Worm (Caenorhabditis elegans) whole organism, L4 larva: ENCODE measurements around the gene C34F11.1.
A peak's percentile ranks its signal among the peaks of the same experiment; 100 is the strongest.

Experiments
- F10B5.3 ChIP-seq: sonication (generic microtip); optimal IDR thresholded peaks from 2 replicates; lab custom pipeline; 2016; ENCODE audit warnings: mild to moderate bottlenecking, missing genetic modification characterization, missing compliant biosample characterization
- R02D3.7 ChIP-seq: fragments of 150-350 bp; sonication (generic microtip); optimal IDR thresholded peaks from 3 replicates; lab custom pipeline; 2014; ENCODE audit warnings: missing biosample characterization, missing genetic modification characterization
- Y105C5A.15 ChIP-seq: fragments of 200-800 bp; sonication (Bioruptor generic); IDR thresholded peaks from 2 replicates; pipeline ENCODE4 v1.3.6; 2022; ENCODE audit warnings: missing genetic modification characterization, missing compliant biosample characterization
- ZK337.2 ChIP-seq: fragments of 200-800 bp; sonication (Bioruptor generic); IDR thresholded peaks from 2 replicates; pipeline ENCODE4 v1.3.6; 2022; ENCODE audit warnings: missing genetic modification reagents, missing genetic modification characterization, missing compliant biosample characterization
- ZK546.5 ChIP-seq, 2 experiments: sonication (generic microtip); optimal IDR thresholded peaks; 2 replicates each; lab custom pipeline; 2017; ENCODE audit warnings: missing biosample characterization in 2 of 2, missing genetic modification characterization in 2 of 2
- aha-1 ChIP-seq: fragments of 150-350 bp; peaks from one replicate; lab custom pipeline; 2014; ENCODE audit warnings: missing biosample characterization, missing genetic modification characterization
- aly-2 ChIP-seq: sonication (generic microtip); optimal IDR thresholded peaks from 2 replicates; lab custom pipeline; 2018; ENCODE audit warnings: missing biosample characterization, missing genetic modification characterization
- ama-1 ChIP-seq: fragments of 150-350 bp; optimal IDR thresholded peaks from 2 replicates; lab custom pipeline; 2014; ENCODE audit warnings: inconsistent platforms, mixed read lengths
- arid-1 ChIP-seq: fragments of 200-800 bp; sonication (Bioruptor generic); conservative IDR thresholded peaks from 2 replicates; pipeline ENCODE4 v1.3.6; 2022; ENCODE audit warnings: missing genetic modification reagents, missing genetic modification characterization, missing compliant biosample characterization
- ceh-20 ChIP-seq: fragments of 200-800 bp; sonication (Bioruptor generic); IDR thresholded peaks from 2 replicates; pipeline ENCODE4 v1.3.6; 2022; ENCODE audit warnings: missing genetic modification reagents, missing genetic modification characterization, missing compliant biosample characterization
- ceh-28 ChIP-seq: fragments of 150-350 bp; optimal IDR thresholded peaks from 2 replicates; lab custom pipeline; 2014; ENCODE audit warnings: missing biosample characterization, missing genetic modification reagents, missing genetic modification characterization
- ceh-44 ChIP-seq: fragments of 200-800 bp; sonication (Bioruptor generic); IDR thresholded peaks from 2 replicates; pipeline ENCODE4 v1.3.6; 2022; ENCODE audit warnings: missing genetic modification reagents, missing genetic modification characterization, missing compliant biosample characterization
- ceh-62 ChIP-seq: sonication (generic microtip); optimal IDR thresholded peaks from 2 replicates; lab custom pipeline; 2017; ENCODE audit warnings: missing biosample characterization, missing genetic modification characterization
- ces-1 ChIP-seq: fragments of 150-350 bp; sonication (generic microtip); optimal IDR thresholded peaks from 4 replicates; lab custom pipeline; 2014; ENCODE audit warnings: missing biosample characterization, missing genetic modification reagents, missing genetic modification characterization
- ctbp-1 ChIP-seq: fragments of 200-800 bp; sonication (Bioruptor generic); IDR thresholded peaks from 2 replicates; pipeline ENCODE4 v1.3.6; 2022; ENCODE audit warnings: missing genetic modification reagents, missing genetic modification characterization, missing compliant biosample characterization
- daf-16 ChIP-seq, 3 experiments: sonication (generic microtip); optimal IDR thresholded peaks; 2 replicates each; lab custom pipeline; 2016 to 2017; ENCODE audit warnings: missing genetic modification characterization in 3 of 3, missing genetic modification reagents in 3 of 3, mild to moderate bottlenecking in 2 of 3, missing compliant biosample characterization in 2 of 3, missing biosample characterization in 1 of 3, moderate library complexity in 1 of 3
- daf-8 ChIP-seq: fragments of 200-800 bp; sonication (Bioruptor generic); IDR thresholded peaks from 2 replicates; pipeline ENCODE4 v1.3.6; 2022; ENCODE audit warnings: missing genetic modification characterization, missing compliant biosample characterization
- dmd-6 ChIP-seq: fragments of 200-800 bp; sonication (Bioruptor generic); IDR thresholded peaks from 2 replicates; pipeline ENCODE4 v1.3.6; 2022; ENCODE audit warnings: missing genetic modification reagents, missing genetic modification characterization, missing compliant biosample characterization
- dmd-8 ChIP-seq: fragments of 200-800 bp; sonication (Bioruptor generic); IDR thresholded peaks from 2 replicates; pipeline ENCODE4 v1.3.6; 2022; ENCODE audit warnings: missing genetic modification characterization, missing compliant biosample characterization
- dmd-9 ChIP-seq: fragments of 200-800 bp; sonication (Bioruptor generic); IDR thresholded peaks from 2 replicates; pipeline ENCODE4 v1.3.6; 2022; ENCODE audit warnings: missing genetic modification reagents, missing genetic modification characterization, missing compliant biosample characterization
- dve-1 ChIP-seq: sonication (generic microtip); optimal IDR thresholded peaks from 2 replicates; lab custom pipeline; 2017; ENCODE audit warnings: antibody characterized with exemption, mild to moderate bottlenecking, missing genetic modification characterization, missing compliant biosample characterization; ENCODE audit not compliant: insufficient read depth
- fkh-10 ChIP-seq: fragments of 150-350 bp; optimal IDR thresholded peaks from 2 replicates; lab custom pipeline; 2014; ENCODE audit warnings: missing biosample characterization, missing genetic modification reagents, missing genetic modification characterization
- hlh-11 ChIP-seq: fragments of 200-800 bp; sonication (Bioruptor generic); optimal IDR thresholded peaks from 2 replicates; lab custom pipeline; 2018; ENCODE audit warnings: mild to moderate bottlenecking, missing genetic modification characterization, missing compliant biosample characterization
- hlh-30 ChIP-seq: sonication (generic microtip); optimal IDR thresholded peaks from 2 replicates; lab custom pipeline; 2017; ENCODE audit warnings: antibody characterized with exemption, mild to moderate bottlenecking, missing genetic modification characterization, missing compliant biosample characterization; ENCODE audit not compliant: insufficient read depth
- jun-1 ChIP-seq: fragments of 150-350 bp; optimal IDR thresholded peaks from 2 replicates; lab custom pipeline; 2014; ENCODE audit warnings: missing biosample characterization, missing genetic modification reagents, missing genetic modification characterization
- lin-1 ChIP-seq: fragments of 200-800 bp; sonication (Bioruptor generic); IDR thresholded peaks from 2 replicates; pipeline ENCODE4 v1.3.6; 2022; ENCODE audit warnings: missing genetic modification reagents, missing genetic modification characterization, missing compliant biosample characterization
- lin-29 ChIP-seq: fragments of 200-800 bp; sonication (Bioruptor generic); IDR thresholded peaks from 2 replicates; pipeline ENCODE4 v1.3.6; 2022; ENCODE audit warnings: missing genetic modification reagents, missing genetic modification characterization, missing compliant biosample characterization
- mxl-3 ChIP-seq: fragments of 200-800 bp; sonication (Bioruptor generic); optimal IDR thresholded peaks from 2 replicates; lab custom pipeline; 2018; ENCODE audit warnings: mild to moderate bottlenecking, missing genetic modification characterization, missing compliant biosample characterization
- nhr-10 ChIP-seq: fragments of 150-350 bp; optimal IDR thresholded peaks from 2 replicates; lab custom pipeline; 2014; ENCODE audit warnings: missing biosample characterization, missing genetic modification characterization
- nhr-102 ChIP-seq: sonication (generic microtip); optimal IDR thresholded peaks from 2 replicates; lab custom pipeline; 2016; ENCODE audit warnings: mild to moderate bottlenecking, missing genetic modification characterization, moderate library complexity, missing compliant biosample characterization
- nhr-111 ChIP-seq: fragments of 200-800 bp; sonication (Bioruptor generic); optimal IDR thresholded peaks from 2 replicates; lab custom pipeline; 2018; ENCODE audit warnings: mild to moderate bottlenecking, missing genetic modification characterization, missing compliant biosample characterization
- nhr-237 ChIP-seq: sonication (generic microtip); optimal IDR thresholded peaks from 2 replicates; lab custom pipeline; 2017; ENCODE audit warnings: missing biosample characterization, missing genetic modification characterization
- nhr-25 ChIP-seq: sonication (generic microtip); optimal IDR thresholded peaks from 2 replicates; lab custom pipeline; 2017; ENCODE audit warnings: missing genetic modification characterization, mild to moderate bottlenecking, missing compliant biosample characterization, antibody characterized with exemption, moderate library complexity, borderline replicate concordance; ENCODE audit not compliant: insufficient read depth
- nhr-28 ChIP-seq: fragments of 150-350 bp; optimal IDR thresholded peaks from 2 replicates; lab custom pipeline; 2014; ENCODE audit warnings: missing biosample characterization, missing genetic modification characterization
- nhr-48 ChIP-seq: sonication (generic microtip); optimal IDR thresholded peaks from 2 replicates; lab custom pipeline; 2016; ENCODE audit warnings: mild to moderate bottlenecking, missing genetic modification characterization, missing compliant biosample characterization
- nhr-6 ChIP-seq: fragments of 150-350 bp; optimal IDR thresholded peaks from 2 replicates; lab custom pipeline; 2014; ENCODE audit warnings: missing biosample characterization, missing genetic modification characterization
- nhr-77 ChIP-seq: fragments of 150-350 bp; optimal IDR thresholded peaks from 2 replicates; lab custom pipeline; 2014; ENCODE audit warnings: missing biosample characterization, missing genetic modification characterization
- pha-4 ChIP-seq, 2 experiments: fragments of 150-350 bp in 1 of 2; fragments of 200-800 bp in 1 of 2; sonication (Bioruptor generic) in 1 of 2; IDR thresholded peaks in 1 of 2; optimal IDR thresholded peaks in 1 of 2; 2 replicates each; pipeline versions ENCODE4 v1.3.6 to Lab custom; 2014 to 2022; ENCODE audit warnings: missing genetic modification characterization in 2 of 2, missing genetic modification reagents in 2 of 2, missing biosample characterization in 1 of 2, missing compliant biosample characterization in 1 of 2
- php-3 ChIP-seq: fragments of 200-800 bp; sonication (Bioruptor generic); IDR thresholded peaks from 2 replicates; pipeline ENCODE4 v1.3.6; 2022; ENCODE audit warnings: missing genetic modification reagents, missing genetic modification characterization, missing compliant biosample characterization
- pqm-1 ChIP-seq: sonication (generic microtip); optimal IDR thresholded peaks from 2 replicates; lab custom pipeline; 2017; ENCODE audit warnings: missing biosample characterization, missing genetic modification characterization
- saeg-2 ChIP-seq: fragments of 200-800 bp; sonication (Bioruptor generic); IDR thresholded peaks from 2 replicates; pipeline ENCODE4 v1.3.6; 2022; ENCODE audit warnings: missing genetic modification reagents, missing genetic modification characterization, missing compliant biosample characterization
- skn-1 ChIP-seq: fragments of 150-350 bp; optimal IDR thresholded peaks from 2 replicates; lab custom pipeline; 2014; ENCODE audit warnings: missing biosample characterization, missing genetic modification characterization
- spr-1 ChIP-seq: sonication (generic microtip); optimal IDR thresholded peaks from 2 replicates; lab custom pipeline; 2016; ENCODE audit warnings: mild to moderate bottlenecking, missing genetic modification characterization, missing compliant biosample characterization
- tag-97 ChIP-seq: fragments of 200-800 bp; sonication (Bioruptor generic); IDR thresholded peaks from 2 replicates; pipeline ENCODE4 v1.3.6; 2022; ENCODE audit warnings: missing genetic modification characterization, missing compliant biosample characterization
- unc-130 ChIP-seq: sonication (generic microtip); optimal IDR thresholded peaks from 2 replicates; lab custom pipeline; 2016; ENCODE audit warnings: missing genetic modification reagents, missing genetic modification characterization, missing compliant biosample characterization
- unc-39 ChIP-seq: sonication (generic microtip); optimal IDR thresholded peaks from 2 replicates; lab custom pipeline; 2017; ENCODE audit warnings: missing biosample characterization, missing genetic modification characterization
- zfp-2 ChIP-seq: sonication (generic microtip); optimal IDR thresholded peaks from 2 replicates; lab custom pipeline; 2016; ENCODE audit warnings: mild to moderate bottlenecking, missing genetic modification characterization, missing compliant biosample characterization
- zip-11 ChIP-seq: fragments of 200-800 bp; sonication (Bioruptor generic); IDR thresholded peaks from 2 replicates; pipeline ENCODE4 v1.3.6; 2022; ENCODE audit warnings: missing genetic modification characterization, missing compliant biosample characterization
- zip-2 ChIP-seq: fragments of 150-350 bp; optimal IDR thresholded peaks from 2 replicates; lab custom pipeline; 2014; ENCODE audit warnings: missing biosample characterization, missing genetic modification characterization
- ztf-11 ChIP-seq: fragments of 150-350 bp; optimal IDR thresholded peaks from 2 replicates; lab custom pipeline; 2014; ENCODE audit warnings: missing biosample characterization, missing genetic modification characterization

Gene C34F11.1

DNA sequence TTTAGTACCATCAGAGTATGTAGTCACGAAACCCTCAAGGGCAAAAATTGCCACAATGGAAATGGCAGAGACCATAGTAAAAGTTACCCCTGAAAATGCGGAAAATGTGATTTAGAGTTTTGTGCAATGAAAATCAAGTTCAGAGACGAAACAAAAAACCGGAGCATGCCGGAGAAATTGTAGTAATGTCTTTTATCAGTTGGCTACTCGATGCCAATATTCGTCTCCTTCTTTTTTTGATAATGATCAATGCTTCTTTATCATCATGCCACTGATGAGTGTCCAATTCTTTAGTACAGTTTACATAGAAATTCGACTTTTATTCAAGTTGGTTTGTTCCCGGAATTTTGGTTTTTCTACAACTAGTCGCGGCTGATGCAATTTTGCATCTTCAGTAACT, 23.0 kb downstream of the C34F11.1 start, which contains the start of gene pho-1:
Gene pho-1, minus strand, starts transcription at position 89 of the 400 bp plus-strand sequence.
- TF ChIP-seq lin-1 (GFP tag; lab: Robert Waterston, UW) = no peak
- TF ChIP-seq php-3 = peak; percentile 23; the same call in 1 of the 2 replicates
- TF ChIP-seq nhr-28 (tag; lab: Kevin White, UChicago) = peak; percentile 67
- no peak for TF ChIP-seq dmd-8 (GFP tag; lab: Robert Waterston, UW)
- TF ChIP-seq jun-1 = no peak
- no peak for TF ChIP-seq zfp-2
- TF ChIP-seq aly-2 (tag; lab: Kevin White, UChicago) = no peak
- peak; percentile 41 for TF ChIP-seq hlh-11 (tag; lab: Kevin White, UChicago)
- TF ChIP-seq daf-16 (GFP tag; optimal IDR thresholded peaks at IDR 0.05; lab: Kevin White, UChicago) = no peak
- TF ChIP-seq daf-16 (tag; optimal IDR thresholded peaks at IDR 0.05; lab: Kevin White, UChicago) = peak; percentile 28
- TF ChIP-seq spr-1 = no peak
- no peak for TF ChIP-seq unc-130
- TF ChIP-seq ztf-11 (tag; lab: Kevin White, UChicago) = no peak
- no peak for TF ChIP-seq ctbp-1 (GFP tag; lab: Robert Waterston, UW)
- TF ChIP-seq aha-1 (tag; lab: Kevin White, UChicago) = no peak
- no peak for TF ChIP-seq ZK337.2 (GFP tag; lab: Robert Waterston, UW)
- TF ChIP-seq R02D3.7 (tag; lab: Kevin White, UChicago) = no peak
- no peak for TF ChIP-seq saeg-2
- TF ChIP-seq nhr-237 (tag; lab: Kevin White, UChicago) = no peak
- TF ChIP-seq ZK546.5 (tag; optimal IDR thresholded peaks at IDR 0.05; lab: Kevin White, UChicago) = no peak
- TF ChIP-seq pqm-1 (tag; lab: Kevin White, UChicago) = peak; percentile 66
- peak; percentile 39; the same call in 1 of the 2 replicates for TF ChIP-seq dmd-6 (GFP tag; lab: Robert Waterston, UW)
- peak; percentile 29 for TF ChIP-seq dve-1 (tag; lab: Kevin White, UChicago)
- no peak for TF ChIP-seq nhr-77
- TF ChIP-seq pha-4 (GFP tag; IDR thresholded peaks at IDR 0.05; lab: Robert Waterston, UW) = no peak
- TF ChIP-seq pha-4 (tag; optimal IDR thresholded peaks at IDR 0.05; lab: Kevin White, UChicago) = no peak
- no peak for TF ChIP-seq arid-1 (GFP tag; lab: Robert Waterston, UW)

DNA sequence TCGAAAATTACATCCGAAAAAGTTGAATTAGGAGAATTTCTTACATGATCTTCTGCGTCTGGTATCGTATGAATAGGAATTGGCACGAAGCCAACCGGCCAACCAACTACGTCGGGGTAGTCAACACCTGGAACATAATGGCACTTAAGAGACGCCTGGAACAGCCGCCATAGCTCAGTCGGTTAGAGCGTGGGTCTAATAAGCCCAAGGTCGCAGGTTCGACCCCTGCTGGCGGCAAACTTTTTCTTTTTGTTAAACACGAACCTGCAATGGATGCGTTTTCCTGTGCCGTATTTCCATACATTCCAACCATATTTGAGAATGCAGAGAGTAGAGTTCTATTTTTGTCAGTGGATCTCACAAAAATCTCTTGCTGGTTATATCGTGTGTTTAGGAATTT, 24.9 kb downstream of the C34F11.1 start:
- TF ChIP-seq nhr-102 (tag; lab: Kevin White, UChicago) = no peak
- no peak for TF ChIP-seq ceh-44 (GFP tag; lab: Robert Waterston, UW)
- TF ChIP-seq aha-1 (tag; lab: Kevin White, UChicago) = peak; percentile 93
- no peak for TF ChIP-seq nhr-28 (tag; lab: Kevin White, UChicago)
- no peak for TF ChIP-seq unc-39 (tag; lab: Kevin White, UChicago)
- no peak for TF ChIP-seq nhr-237 (tag; lab: Kevin White, UChicago)
- TF ChIP-seq nhr-111 = no peak
- no peak for TF ChIP-seq ZK546.5 (tag; optimal IDR thresholded peaks at IDR 0.05; lab: Kevin White, UChicago)
- TF ChIP-seq nhr-10 (tag; lab: Kevin White, UChicago) = no peak
- TF ChIP-seq nhr-48 (tag; lab: Kevin White, UChicago) = no peak
- TF ChIP-seq spr-1 = no peak
- no peak for TF ChIP-seq Y105C5A.15 (GFP tag; lab: Robert Waterston, UW)
- TF ChIP-seq ceh-62 (tag; lab: Kevin White, UChicago) = no peak
- no peak for TF ChIP-seq nhr-25 (tag; lab: Kevin White, UChicago)
- no peak for TF ChIP-seq ces-1 (GFP tag; lab: Kevin White, UChicago)
- no peak for TF ChIP-seq daf-8 (GFP tag; lab: Robert Waterston, UW)
- TF ChIP-seq hlh-30 (tag; lab: Kevin White, UChicago) = no peak
- TF ChIP-seq skn-1 (tag; lab: Kevin White, UChicago) = no peak
- no peak for TF ChIP-seq F10B5.3
- TF ChIP-seq mxl-3 = peak; percentile 1
- TF ChIP-seq nhr-6 = no peak
- no peak for TF ChIP-seq zfp-2
- TF ChIP-seq lin-29 (GFP tag; lab: Robert Waterston, UW) = no peak
- TF ChIP-seq ama-1 (lab: Kevin White, UChicago) = no peak
- TF ChIP-seq fkh-10 (GFP tag; lab: Kevin White, UChicago) = no peak
- no peak for TF ChIP-seq zip-2 (tag; lab: Kevin White, UChicago)
- TF ChIP-seq ceh-28 (tag; lab: Kevin White, UChicago) = no peak
- TF ChIP-seq dmd-9 = no peak
- TF ChIP-seq zip-11 (GFP tag; lab: Robert Waterston, UW) = no peak
- TF ChIP-seq dve-1 (tag; lab: Kevin White, UChicago) = peak; percentile 36
- TF ChIP-seq ceh-20 (GFP tag; lab: Robert Waterston, UW) = no peak
- TF ChIP-seq ZK337.2 (GFP tag; lab: Robert Waterston, UW) = no peak
- no peak for TF ChIP-seq tag-97 (GFP tag; lab: Robert Waterston, UW)
